Worm (Caenorhabditis elegans) whole organism, L4/young adult: ENCODE measurements around the gene C18G1.8.

ENCODE experiments used
- W03F9.2 ChIP-seq: fragments of 150-350 bp; optimal IDR thresholded peaks from 2 replicates; lab custom pipeline; 2014; ENCODE audit warnings: missing biosample characterization, missing genetic modification characterization
- him-1 ChIP-seq: sonication (generic microtip); optimal IDR thresholded peaks from 2 replicates; lab custom pipeline; 2016; ENCODE audit warnings: missing genotype, missing genetic modification reagents, missing genetic modification characterization, missing compliant biosample characterization

ce11 chrV:4719965-4720364 lies 46.4 kb downstream of the C18G1.8 start, which contains the start of gene prx-6:
- TF ChIP-seq him-1 (tag; lab: Kevin White, UChicago) (no peak), W03F9.2 (tag; lab: Kevin White, UChicago) (no peak)
